Fruit fly (Drosophila melanogaster): ENCODE measurements around the gene mRpL49.

mRpL49 gene

DNA sequence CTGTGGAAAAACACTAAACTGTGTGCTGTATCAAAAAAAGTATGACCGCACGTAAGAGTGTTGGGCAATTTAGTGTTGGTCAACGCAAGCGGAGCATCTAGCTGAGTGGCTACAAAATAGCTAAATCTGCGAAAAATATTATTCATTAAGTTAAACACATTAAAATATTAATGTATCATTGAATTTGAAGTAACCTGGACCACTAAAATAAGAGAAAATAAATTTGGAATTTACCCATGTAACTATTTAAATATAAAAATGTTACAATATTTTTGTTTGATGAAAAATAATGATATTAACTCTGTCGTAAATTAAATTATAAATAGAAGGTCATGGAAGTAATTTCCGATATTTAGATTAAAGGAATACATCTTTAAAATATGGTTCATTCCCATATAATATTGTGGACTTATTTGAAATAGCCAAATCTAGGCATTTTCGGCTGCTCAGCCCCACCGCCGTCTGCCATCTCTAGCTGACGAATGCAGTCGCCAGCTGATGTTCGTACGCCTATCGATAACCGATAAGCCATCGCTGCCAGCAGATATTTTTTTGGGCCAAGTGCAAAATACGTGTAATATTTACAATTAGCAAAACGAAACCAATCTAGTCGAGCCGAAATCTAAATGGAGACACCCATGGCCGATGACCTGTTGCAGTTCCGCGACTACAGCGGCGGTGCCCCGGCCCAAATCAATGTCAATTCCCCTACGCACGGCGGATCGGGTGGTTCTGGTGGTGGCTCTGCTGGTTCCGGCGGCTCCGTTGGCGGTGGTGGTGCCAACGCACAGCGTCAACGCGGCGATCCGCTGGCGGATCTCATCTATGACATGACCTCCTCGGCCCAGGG lies 2.9 kb downstream of the mRpL49 start, which contains the start of the genes Brms1 and CG4645:
Gene Brms1, minus strand, starts transcription at position 46 of the 850 bp plus-strand sequence.
Gene CG4645, plus strand, starts transcription at position 377 of the 850 bp plus-strand sequence.
- no peak for TF ChIP-seq Clk (GFP tag; optimal IDR thresholded peaks at IDR 0.05)
- peak; percentile 56 for TF ChIP-seq Hr96 (GFP tag; optimal IDR thresholded peaks at IDR 0.05)
- TF ChIP-seq cic (GFP tag; optimal IDR thresholded peaks at IDR 0.05) = no peak
- peak; percentile 34 for TF ChIP-seq CG5204 (GFP tag; optimal IDR thresholded peaks at IDR 0.05)
- TF ChIP-seq tj (GFP tag; optimal IDR thresholded peaks at IDR 0.05) = peak; percentile 49
- TF ChIP-seq CG11617 (GFP tag; optimal IDR thresholded peaks at IDR 0.05) = peak; percentile 59
- TF ChIP-seq Crg-1 (GFP tag; optimal IDR thresholded peaks at IDR 0.05) = peak; percentile 78
- TF ChIP-seq kay (GFP tag; ENCODE audit: borderline replicate concordance) = peak; percentile 55
- TF ChIP-seq CG14711 (tag; optimal IDR thresholded peaks at IDR 0.05) = peak; percentile 33
- TF ChIP-seq cnc (optimal IDR thresholded peaks at IDR 0.05) = no peak
- peak; percentile 66 for TF ChIP-seq ovo (GFP tag; optimal IDR thresholded peaks at IDR 0.05)
- peak; percentile 7 for TF ChIP-seq CG33017 (tag; optimal IDR thresholded peaks at IDR 0.05)
- peak; percentile 88 for TF ChIP-seq CG1620 (GFP tag; optimal IDR thresholded peaks at IDR 0.05)
- TF ChIP-seq bab1 (GFP tag; optimal IDR thresholded peaks at IDR 0.05) = peak; percentile 28
- TF ChIP-seq Mnt (GFP tag; optimal IDR thresholded peaks at IDR 0.05) = peak; percentile 68
- peak; percentile 77 for TF ChIP-seq pad (GFP tag; optimal IDR thresholded peaks at IDR 0.05)
- TF ChIP-seq toe (GFP tag; optimal IDR thresholded peaks at IDR 0.05) = peak; percentile 71
- peak; percentile 47 for TF ChIP-seq CG7045 (GFP tag; optimal IDR thresholded peaks at IDR 0.05)
- peak; percentile 80 for TF ChIP-seq CG7101 (tag; optimal IDR thresholded peaks at IDR 0.05)
- TF ChIP-seq CG12768 (GFP tag; optimal IDR thresholded peaks at IDR 0.05) = peak; percentile 59

DNA sequence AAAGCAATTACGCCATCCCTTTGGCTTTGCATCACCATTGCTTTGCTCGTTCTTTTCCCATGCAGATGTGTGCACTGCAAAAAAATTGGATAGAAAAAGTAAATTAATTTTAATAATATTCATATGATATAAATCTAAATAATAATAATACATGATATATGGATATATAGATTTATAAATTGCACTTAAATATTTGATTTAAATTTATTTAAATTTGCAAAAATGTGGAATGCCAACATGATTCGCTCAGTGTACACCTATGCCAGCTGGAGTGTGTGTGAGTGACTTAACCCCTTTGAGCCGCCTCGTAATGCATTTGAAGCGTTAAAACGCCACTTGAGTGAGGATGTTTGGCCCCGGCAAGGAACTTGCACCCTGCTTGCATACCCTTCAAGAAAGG lies 6.8 kb downstream of the mRpL49 start:
- TF ChIP-seq Clk (GFP tag; optimal IDR thresholded peaks at IDR 0.05) = no peak
- no peak for TF ChIP-seq Crg-1 (GFP tag; optimal IDR thresholded peaks at IDR 0.05)
- TF ChIP-seq bab1 (GFP tag; optimal IDR thresholded peaks at IDR 0.05) = no peak
- no peak for TF ChIP-seq CG11617 (GFP tag; optimal IDR thresholded peaks at IDR 0.05)
- TF ChIP-seq CG14711 (tag; optimal IDR thresholded peaks at IDR 0.05) = peak; percentile 26
- TF ChIP-seq CG7045 (GFP tag; optimal IDR thresholded peaks at IDR 0.05) = peak; percentile 8
- peak; percentile 34 for TF ChIP-seq CG7101 (tag; optimal IDR thresholded peaks at IDR 0.05)
- no peak for TF ChIP-seq pad (GFP tag; optimal IDR thresholded peaks at IDR 0.05)
- TF ChIP-seq CG33017 (tag; optimal IDR thresholded peaks at IDR 0.05) = peak; percentile 56

DNA sequence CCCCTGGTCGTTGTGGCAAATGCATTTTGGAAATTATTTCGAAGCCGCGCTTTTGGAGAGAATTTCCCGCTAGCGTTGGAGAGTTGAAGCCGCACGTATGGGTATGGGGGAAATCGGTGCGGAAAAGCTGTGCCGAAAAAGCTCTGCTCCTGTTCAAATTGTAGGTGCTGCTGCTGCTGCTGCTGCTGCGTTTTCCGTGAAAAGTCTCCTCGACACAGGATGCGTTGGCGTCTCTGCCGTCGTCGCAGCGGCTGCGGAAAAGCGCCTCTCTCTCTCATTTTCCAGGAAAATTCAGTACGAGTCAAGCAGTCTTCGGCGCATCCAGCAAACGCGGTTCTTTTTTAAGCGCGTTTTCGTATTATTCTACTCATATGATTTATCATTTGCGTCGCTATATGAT lies 10.3 kb downstream of the mRpL49 start, which contains the start of gene fne:
Gene fne, plus strand, starts transcription at position 301 of the 400 bp plus-strand sequence.
- TF ChIP-seq CG11617 (GFP tag; optimal IDR thresholded peaks at IDR 0.05) (no peak), ovo (GFP tag; optimal IDR thresholded peaks at IDR 0.05) (no peak), CG14711 (tag; optimal IDR thresholded peaks at IDR 0.05) (no peak), pad (GFP tag; optimal IDR thresholded peaks at IDR 0.05) (no peak), CG1620 (GFP tag; optimal IDR thresholded peaks at IDR 0.05) (no peak), tj (GFP tag; optimal IDR thresholded peaks at IDR 0.05) (no peak), Crg-1 (GFP tag; optimal IDR thresholded peaks at IDR 0.05) (no peak), cnc (optimal IDR thresholded peaks at IDR 0.05) (no peak), bab1 (GFP tag; optimal IDR thresholded peaks at IDR 0.05) (no peak), Clk (GFP tag; optimal IDR thresholded peaks at IDR 0.05) (no peak), cic (GFP tag; optimal IDR thresholded peaks at IDR 0.05) (no peak), Mnt (GFP tag; optimal IDR thresholded peaks at IDR 0.05) (no peak), CG7101 (tag; optimal IDR thresholded peaks at IDR 0.05) (no peak), CG33017 (tag; optimal IDR thresholded peaks at IDR 0.05) (no peak), Hr96 (GFP tag; optimal IDR thresholded peaks at IDR 0.05) (no peak), CG12768 (GFP tag; optimal IDR thresholded peaks at IDR 0.05) (no peak), kay (GFP tag; ENCODE audit: borderline replicate concordance) (no peak), CG5204 (GFP tag; optimal IDR thresholded peaks at IDR 0.05) (no peak), toe (GFP tag; optimal IDR thresholded peaks at IDR 0.05) (no peak), CG7045 (GFP tag; optimal IDR thresholded peaks at IDR 0.05) (no peak)

DNA sequence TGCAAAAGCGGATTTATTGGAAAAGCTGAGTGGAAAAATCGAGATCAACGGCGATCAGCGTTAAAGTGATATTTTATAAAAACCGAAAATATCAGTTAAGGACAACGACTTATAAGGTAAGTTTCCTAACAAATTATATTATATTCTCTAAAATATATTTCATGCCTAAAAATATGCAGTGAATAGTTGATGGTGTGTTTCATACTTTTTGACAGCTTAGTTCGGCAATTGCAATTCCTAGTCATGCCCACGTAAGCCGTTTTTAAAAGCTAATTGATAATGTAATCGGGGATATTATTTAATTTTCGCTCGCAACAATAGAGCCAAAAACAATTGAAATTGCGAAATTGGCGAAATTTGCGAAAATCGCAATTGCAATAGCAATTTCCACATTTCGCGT lies 12.7 kb downstream of the mRpL49 start:
- TF ChIP-seq ovo (GFP tag; optimal IDR thresholded peaks at IDR 0.05) (no peak), cic (GFP tag; optimal IDR thresholded peaks at IDR 0.05) (no peak), CG33017 (tag; optimal IDR thresholded peaks at IDR 0.05) (no peak), Mnt (GFP tag; optimal IDR thresholded peaks at IDR 0.05) (no peak), CG7101 (tag; optimal IDR thresholded peaks at IDR 0.05) (no peak), Crg-1 (GFP tag; optimal IDR thresholded peaks at IDR 0.05) (no peak), CG7045 (GFP tag; optimal IDR thresholded peaks at IDR 0.05) (no peak), CG14711 (tag; optimal IDR thresholded peaks at IDR 0.05) (no peak), CG1620 (GFP tag; optimal IDR thresholded peaks at IDR 0.05) (no peak)

DNA sequence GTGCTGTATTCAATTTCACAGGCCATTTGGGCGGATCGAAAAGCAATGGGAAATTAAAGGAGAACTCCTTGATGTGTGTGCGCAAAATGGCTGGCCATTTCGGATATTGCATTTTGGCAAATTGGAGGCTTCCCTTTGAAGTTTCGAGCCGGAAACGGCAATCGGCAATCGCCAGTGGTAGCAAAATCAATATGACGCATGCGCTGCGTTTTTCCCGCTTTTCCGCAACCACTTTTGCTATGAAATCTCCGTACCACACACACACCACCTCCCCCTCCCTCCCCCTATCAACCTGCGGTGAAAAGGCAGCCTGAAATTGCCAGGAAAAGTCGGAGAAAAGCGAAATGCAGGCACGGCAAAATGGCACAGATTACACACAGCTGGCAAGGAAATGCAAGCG lies 15.4 kb downstream of the mRpL49 start:
- TF ChIP-seq bab1 (GFP tag; optimal IDR thresholded peaks at IDR 0.05) = no peak
- TF ChIP-seq toe (GFP tag; optimal IDR thresholded peaks at IDR 0.05) = no peak
- TF ChIP-seq cnc (optimal IDR thresholded peaks at IDR 0.05) = no peak
- no peak for TF ChIP-seq kay (GFP tag; ENCODE audit: borderline replicate concordance)
- TF ChIP-seq CG1620 (GFP tag; optimal IDR thresholded peaks at IDR 0.05) = no peak
- TF ChIP-seq CG5204 (GFP tag; optimal IDR thresholded peaks at IDR 0.05) = no peak
- no peak for TF ChIP-seq Hr96 (GFP tag; optimal IDR thresholded peaks at IDR 0.05)
- TF ChIP-seq Clk (GFP tag; optimal IDR thresholded peaks at IDR 0.05) = no peak
- TF ChIP-seq tj (GFP tag; optimal IDR thresholded peaks at IDR 0.05) = no peak

Data from whole organism, adult.